Fruit fly (Drosophila melanogaster): ENCODE data around the gene Dhc16F.

Dhc16F gene

dm6 chrX:18085470-18085797 is 21.2 kb downstream of the Dhc16F start, which contains the start of gene Ada3 (continued):
- peak; percentile 67 for TF ChIP-seq CG17328 (GFP tag; IDR thresholded peaks at IDR 0.05)
- no peak for TF ChIP-seq Rx (GFP tag; IDR thresholded peaks at IDR 0.05)
- peak; percentile 77 for TF ChIP-seq CG7839 (tag; optimal IDR thresholded peaks at IDR 0.05)
- no peak for TF ChIP-seq hbn (GFP tag; IDR thresholded peaks at IDR 0.05; ENCODE audit: partially characterized antibody)
- TF ChIP-seq schlank (tag; optimal IDR thresholded peaks at IDR 0.05) = no peak
- peak; percentile 68 for TF ChIP-seq al (GFP tag; IDR thresholded peaks at IDR 0.05)
- TF ChIP-seq Meics (GFP tag; optimal IDR thresholded peaks at IDR 0.05) = peak; percentile 75
- TF ChIP-seq amos (GFP tag; IDR thresholded peaks at IDR 0.05; ENCODE audit: partially characterized antibody) = peak; percentile 22; the same call in 1 of the 2 replicates
- TF ChIP-seq CG10147 (GFP tag; optimal IDR thresholded peaks at IDR 0.05) = peak; percentile 31
- peak; percentile 41 for TF ChIP-seq Sry-δ (GFP tag; optimal IDR thresholded peaks at IDR 0.05)
- peak; percentile 73 for TF ChIP-seq Fer2 (tag; optimal IDR thresholded peaks at IDR 0.05)
- no peak for TF ChIP-seq CG10321 (GFP tag; IDR thresholded peaks at IDR 0.05)
- TF ChIP-seq Hmr (GFP tag; optimal IDR thresholded peaks at IDR 0.05) = peak; percentile 83
- TF ChIP-seq CG15011 (GFP tag; optimal IDR thresholded peaks at IDR 0.05) = peak; percentile 42
- TF ChIP-seq CG16779 (GFP tag; IDR thresholded peaks at IDR 0.05) = peak; percentile 23; the same call in 1 of the 2 replicates
- TF ChIP-seq CG5245 (GFP tag; optimal IDR thresholded peaks at IDR 0.05) = peak; percentile 41
- TF ChIP-seq CG10543 (GFP tag; optimal IDR thresholded peaks at IDR 0.05) = peak; percentile 81
- no peak for TF ChIP-seq prd (optimal IDR thresholded peaks at IDR 0.05)
- peak; percentile 71 for TF ChIP-seq prd (GFP tag; IDR thresholded peaks at IDR 0.05)
- TF ChIP-seq dimm (GFP tag; IDR thresholded peaks at IDR 0.05) = no peak
- peak; percentile 82 for TF ChIP-seq CG12155 (GFP tag; optimal IDR thresholded peaks at IDR 0.05)
- no peak for TF ChIP-seq CG11696 (GFP tag; IDR thresholded peaks at IDR 0.05)
- TF ChIP-seq jumu (GFP tag; optimal IDR thresholded peaks at IDR 0.05) = peak; percentile 79
- no peak for TF ChIP-seq CG7271 (tag; optimal IDR thresholded peaks at IDR 0.05)
- peak; percentile 70 for TF ChIP-seq Hmx (GFP tag; optimal IDR thresholded peaks at IDR 0.05)
- peak; percentile 54 for TF ChIP-seq CG8388 (GFP tag; optimal IDR thresholded peaks at IDR 0.05)
- TF ChIP-seq emc (GFP tag; optimal IDR thresholded peaks at IDR 0.05) = peak; percentile 65
- TF ChIP-seq tll (GFP tag; optimal IDR thresholded peaks at IDR 0.05) = no peak
- TF ChIP-seq CG8924 (tag; optimal IDR thresholded peaks at IDR 0.05) = peak; percentile 75
- peak; percentile 61 for TF ChIP-seq CG18619 (GFP tag; optimal IDR thresholded peaks at IDR 0.05)
- peak; percentile 60; the same call in 2 of the 3 replicates for TF ChIP-seq CG7357 (GFP tag; IDR thresholded peaks at IDR 0.05)
- no peak for TF ChIP-seq pan (optimal IDR thresholded peaks at IDR 0.05)
- TF ChIP-seq pan (GFP tag; optimal IDR thresholded peaks at IDR 0.05 in 1 of 2, IDR thresholded peaks at IDR 0.05 in 1 of 2) = peak in 1 of 2 experiments; percentile 82
- TF ChIP-seq CG2202 (tag; optimal IDR thresholded peaks at IDR 0.05) = no peak
- TF ChIP-seq oc (tag; optimal IDR thresholded peaks at IDR 0.05) = no peak
- peak; percentile 46 for TF ChIP-seq stwl (tag; optimal IDR thresholded peaks at IDR 0.05)
- no peak for TF ChIP-seq hb (GFP tag; IDR thresholded peaks at IDR 0.05; ENCODE audit: partially characterized antibody)
- TF ChIP-seq pum (GFP tag; optimal IDR thresholded peaks at IDR 0.05) = peak; percentile 71
- peak; percentile 58 for TF ChIP-seq zen (tag; optimal IDR thresholded peaks at IDR 0.05)
- peak; percentile 61 for TF ChIP-seq chn (GFP tag; optimal IDR thresholded peaks at IDR 0.05)
- TF ChIP-seq CG13123 (GFP tag; optimal IDR thresholded peaks at IDR 0.05) = peak; percentile 34
- peak; percentile 90 for TF ChIP-seq CG17186 (GFP tag; optimal IDR thresholded peaks at IDR 0.05)
- peak; percentile 74 for TF ChIP-seq CG9797 (GFP tag; optimal IDR thresholded peaks at IDR 0.05)
- TF ChIP-seq CG7745 (tag; optimal IDR thresholded peaks at IDR 0.05) = no peak
- TF ChIP-seq CG9932 (GFP tag; IDR thresholded peaks at IDR 0.05) = peak; percentile 85
- TF ChIP-seq ara (GFP tag; IDR thresholded peaks at IDR 0.05) = no peak
- peak; percentile 79 for TF ChIP-seq Hr3 (GFP tag; optimal IDR thresholded peaks at IDR 0.05)
- peak; percentile 67 for TF ChIP-seq dmrt99B (tag; optimal IDR thresholded peaks at IDR 0.05)
- TF ChIP-seq HHEX (GFP tag; optimal IDR thresholded peaks at IDR 0.05) = peak; percentile 63
- peak in 1 of 2 experiments; percentile 29 for TF ChIP-seq insv (GFP tag; optimal IDR thresholded peaks at IDR 0.05)
- no peak for TF ChIP-seq CG42726 (GFP tag; IDR thresholded peaks at IDR 0.05; ENCODE audit: partially characterized antibody)
